Fruit fly (Drosophila melanogaster): Measurements from ENCODE around the gene FMRFaR.
A peak's percentile ranks its signal among the peaks of the same experiment; 100 is the strongest.

Gene FMRFaR

DNA sequence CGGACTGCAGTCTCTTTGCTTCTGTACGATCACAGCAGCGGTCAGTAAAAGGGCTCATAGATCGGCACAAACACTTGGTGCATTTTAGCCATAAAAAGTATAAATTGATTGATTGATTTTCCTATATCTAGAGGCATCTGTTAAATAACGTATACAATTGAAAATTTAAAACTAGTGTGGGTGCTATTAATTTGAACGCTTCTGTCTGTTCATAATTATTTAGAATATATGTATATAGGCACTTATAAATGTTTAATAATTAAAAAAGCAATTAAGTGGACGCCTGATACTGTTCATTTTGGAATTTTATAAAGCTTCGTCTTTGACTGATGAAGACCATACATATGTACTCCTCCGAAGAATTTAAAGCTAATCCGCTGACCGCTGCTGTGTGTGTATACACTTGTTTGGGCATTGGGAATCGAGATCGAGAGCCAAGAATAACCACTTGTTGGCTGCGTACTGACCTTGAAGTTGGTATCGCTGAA is 43.8 kb downstream of the FMRFaR start (continued):
- peak; percentile 34 for TF ChIP-seq CG12942 (GFP tag; optimal IDR thresholded peaks at IDR 0.05)
- no peak for TF ChIP-seq Awh (GFP tag; IDR thresholded peaks at IDR 0.05)
- no peak for TF ChIP-seq CG10565 (GFP tag; optimal IDR thresholded peaks at IDR 0.05)
- no peak for TF ChIP-seq emc (GFP tag; optimal IDR thresholded peaks at IDR 0.05)
- peak; percentile 32 for TF ChIP-seq CG10267 (tag; optimal IDR thresholded peaks at IDR 0.05)
- peak; percentile 31 for TF ChIP-seq D19A (tag; optimal IDR thresholded peaks at IDR 0.05)
- no peak for TF ChIP-seq CG9932 (GFP tag; IDR thresholded peaks at IDR 0.05)
- peak; percentile 43 for TF ChIP-seq unpg (GFP tag; optimal IDR thresholded peaks at IDR 0.05)
- no peak for TF ChIP-seq fru (optimal IDR thresholded peaks at IDR 0.05)
- no peak for TF ChIP-seq CG6813 (GFP tag; optimal IDR thresholded peaks at IDR 0.05)
- TF ChIP-seq knrl (GFP tag; IDR thresholded peaks at IDR 0.05; ENCODE audit: partially characterized antibody), result no peak
- peak; percentile 5 for TF ChIP-seq Six4 (GFP tag; optimal IDR thresholded peaks at IDR 0.05)
- no peak for TF ChIP-seq MBD-R2 (GFP tag; IDR thresholded peaks at IDR 0.05)
- no peak for TF ChIP-seq ranshi (GFP tag; IDR thresholded peaks at IDR 0.05)
- no peak for TF ChIP-seq ATbp (GFP tag; optimal IDR thresholded peaks at IDR 0.05)
- no peak for TF ChIP-seq Ada2b (GFP tag; IDR thresholded peaks at IDR 0.05)
- peak; percentile 25; the same call in 1 of the 3 replicates for TF ChIP-seq Aef1 (GFP tag; IDR thresholded peaks at IDR 0.05)
- peak; percentile 56 for TF ChIP-seq grau (tag; optimal IDR thresholded peaks at IDR 0.05)
- peak; percentile 23 for TF ChIP-seq fd3F (GFP tag; optimal IDR thresholded peaks at IDR 0.05)
- no peak for TF ChIP-seq CrebB (tag; optimal IDR thresholded peaks at IDR 0.05)
- TF ChIP-seq lola (GFP tag; optimal IDR thresholded peaks at IDR 0.05), result peak in 1 of 3 experiments; percentile 22
- no peak for TF ChIP-seq CG18764 (GFP tag; optimal IDR thresholded peaks at IDR 0.05)
- no peak for TF ChIP-seq crc (GFP tag; optimal IDR thresholded peaks at IDR 0.05)
- no peak for TF ChIP-seq dan (GFP tag; IDR thresholded peaks at IDR 0.05)
- no peak; the same call in 2 of the 3 replicates for TF ChIP-seq CG2199 (GFP tag; IDR thresholded peaks at IDR 0.05)
- no peak for TF ChIP-seq YL-1 (GFP tag; optimal IDR thresholded peaks at IDR 0.05)
- TF ChIP-seq wor (GFP tag; IDR thresholded peaks at IDR 0.05), result no peak
- no peak for TF ChIP-seq Dbx (GFP tag; IDR thresholded peaks at IDR 0.05)
- TF ChIP-seq sna (GFP tag; IDR thresholded peaks at IDR 0.05; ENCODE audit: partially characterized antibody), result no peak
- 0 out of 2 replicates have a peak, but pooled peaks have one; percentile 4 for TF ChIP-seq CG6272 (GFP tag; IDR thresholded peaks at IDR 0.05)
- no peak for TF ChIP-seq Ravus (GFP tag; IDR thresholded peaks at IDR 0.05)
- peak in 1 of 2 experiments; percentile 3 for TF ChIP-seq Pdp1 (GFP tag; optimal IDR thresholded peaks at IDR 0.05)
- peak; percentile 2 for TF ChIP-seq Fer3 (tag; optimal IDR thresholded peaks at IDR 0.05)
- no peak for TF ChIP-seq Hsf (GFP tag; optimal IDR thresholded peaks at IDR 0.05)
- TF ChIP-seq CG1602 (GFP tag; optimal IDR thresholded peaks at IDR 0.05), result peak; percentile 6
- TF ChIP-seq CG10366 (GFP tag; IDR thresholded peaks at IDR 0.05), result 0 out of 2 replicates have a peak, but pooled peaks have one; percentile 16
- TF ChIP-seq al (GFP tag; IDR thresholded peaks at IDR 0.05), result peak; percentile 21; the same call in 1 of the 2 replicates
- no peak for TF ChIP-seq fd64A (GFP tag; optimal IDR thresholded peaks at IDR 0.05)
- TF ChIP-seq CG9727 (GFP tag; optimal IDR thresholded peaks at IDR 0.05), result peak; percentile 43
- TF ChIP-seq wek (GFP tag; optimal IDR thresholded peaks at IDR 0.05), result no peak
- no peak for TF ChIP-seq CG10543 (GFP tag; optimal IDR thresholded peaks at IDR 0.05)
- TF ChIP-seq Dip2 (GFP tag; IDR thresholded peaks at IDR 0.05), result no peak
- TF ChIP-seq CG14710 (tag; optimal IDR thresholded peaks at IDR 0.05), result peak; percentile 25
- no peak for TF ChIP-seq CG15514 (GFP tag; optimal IDR thresholded peaks at IDR 0.05)
- TF ChIP-seq CG4404 (GFP tag; IDR thresholded peaks at IDR 0.05), result no peak
- TF ChIP-seq CG5180 (GFP tag; optimal IDR thresholded peaks at IDR 0.05), result no peak
- TF ChIP-seq CG6175 (GFP tag; IDR thresholded peaks at IDR 0.05), result no peak
- no peak for TF ChIP-seq NC2α (GFP tag; optimal IDR thresholded peaks at IDR 0.05)
- no peak for TF ChIP-seq NK7.1 (GFP tag; optimal IDR thresholded peaks at IDR 0.05)
- no peak for TF ChIP-seq zf30C (GFP tag; optimal IDR thresholded peaks at IDR 0.05)
- TF ChIP-seq CG4424 (GFP tag; optimal IDR thresholded peaks at IDR 0.05), result peak; percentile 13
